Worm (Caenorhabditis elegans) whole organism, L4/young adult: ENCODE results near the gene gpa-1.

Experiments
- W03F9.2 ChIP-seq: fragments of 150-350 bp; optimal IDR thresholded peaks from 2 replicates; lab custom pipeline; 2014; ENCODE audit warnings: missing biosample characterization, missing genetic modification characterization
- dao-5 ChIP-seq: sonication (generic microtip); optimal IDR thresholded peaks from 2 replicates; lab custom pipeline; 2016; ENCODE audit warnings: missing genotype, missing genetic modification characterization, moderate library complexity, missing compliant biosample characterization
- him-1 ChIP-seq: sonication (generic microtip); optimal IDR thresholded peaks from 2 replicates; lab custom pipeline; 2016; ENCODE audit warnings: missing genotype, missing genetic modification reagents, missing genetic modification characterization, missing compliant biosample characterization

Gene gpa-1

ce11 chrV:11199497-11199896 lies 22.0 kb upstream of the gpa-1 start:
- TF ChIP-seq him-1 (tag; lab: Kevin White, UChicago) (no peak), W03F9.2 (tag; lab: Kevin White, UChicago) (no peak), dao-5 (tag; lab: Kevin White, UChicago) (no peak)

DNA sequence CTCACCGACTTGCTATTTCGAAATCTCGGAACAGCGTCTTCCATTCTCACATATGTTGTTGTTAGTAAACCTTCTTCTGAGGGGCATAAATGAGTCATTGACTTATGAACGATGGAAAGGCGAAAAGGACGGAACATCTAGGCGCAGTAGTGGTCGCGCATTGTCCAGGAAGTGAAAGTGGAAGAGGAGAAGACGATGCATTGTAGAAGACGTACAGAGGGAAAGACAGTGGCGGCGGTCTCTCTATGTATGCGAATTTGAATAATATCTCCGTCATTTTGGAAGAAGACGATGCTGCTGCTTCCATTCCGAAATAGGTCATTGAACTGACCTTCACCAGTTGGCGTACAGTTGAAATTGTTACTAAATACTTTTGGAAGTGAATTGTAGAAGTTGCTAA lies 20.6 kb upstream of the gpa-1 start:
- TF ChIP-seq W03F9.2 (tag; lab: Kevin White, UChicago) (no peak), dao-5 (tag; lab: Kevin White, UChicago) (no peak), him-1 (tag; lab: Kevin White, UChicago) (no peak)

DNA sequence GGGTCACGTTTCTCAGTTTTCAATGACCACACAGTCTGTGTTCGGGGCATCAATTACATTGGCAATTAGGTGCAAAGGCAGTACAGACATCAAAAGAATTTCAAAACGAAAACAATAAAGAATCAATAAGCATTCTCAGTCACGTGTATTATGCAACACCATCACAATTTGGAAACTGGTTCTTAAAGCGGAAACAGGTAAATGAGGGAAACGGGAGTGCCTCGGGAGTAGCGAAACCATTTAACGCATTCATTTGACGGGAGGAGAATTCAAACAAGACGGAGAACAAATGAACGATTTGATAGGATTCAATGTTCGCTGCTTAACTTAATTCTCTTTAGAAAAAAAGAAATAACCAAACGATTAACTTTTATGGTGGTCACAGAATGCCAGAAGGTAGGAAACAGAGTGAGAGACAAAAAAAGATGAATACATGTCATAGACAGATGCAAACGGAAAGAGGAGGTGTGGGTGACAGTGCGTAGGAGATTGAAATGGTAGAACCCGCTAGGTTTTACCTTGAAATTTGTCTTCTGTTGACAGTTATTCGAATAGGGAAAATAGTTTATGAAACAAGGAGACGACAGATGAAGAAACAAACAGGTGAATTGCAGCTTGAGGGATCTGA lies 19.3 kb upstream of the gpa-1 start:
- no peak for TF ChIP-seq him-1 (tag; lab: Kevin White, UChicago)
- no peak for TF ChIP-seq dao-5 (tag; lab: Kevin White, UChicago)
- no peak for TF ChIP-seq W03F9.2 (tag; lab: Kevin White, UChicago)

DNA sequence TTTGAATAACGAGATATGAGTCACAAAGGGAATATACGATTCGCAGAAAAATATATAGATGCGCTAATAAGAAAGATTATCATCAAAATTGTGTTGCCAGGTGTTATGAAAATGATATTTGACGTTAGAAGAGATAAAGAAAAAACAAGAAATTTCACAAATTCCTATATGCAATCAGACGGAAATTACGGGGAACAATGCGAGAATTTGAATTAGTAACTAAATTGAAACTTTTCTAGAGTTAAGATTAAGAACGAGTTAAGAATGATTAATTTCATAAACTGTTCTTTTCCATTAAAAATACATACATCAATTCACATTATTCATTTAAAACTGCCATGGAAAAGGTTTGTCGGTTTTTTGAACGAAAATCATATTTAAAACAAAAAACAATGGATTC lies 18.6 kb upstream of the gpa-1 start, which contains the start of gene clc-6:
Gene clc-6, minus strand, starts transcription at position 101 of the 400 bp plus-strand sequence.
- no peak for TF ChIP-seq him-1 (tag; lab: Kevin White, UChicago)
- no peak for TF ChIP-seq dao-5 (tag; lab: Kevin White, UChicago)
- no peak for TF ChIP-seq W03F9.2 (tag; lab: Kevin White, UChicago)

- no peak for TF ChIP-seq dao-5 (tag; lab: Kevin White, UChicago)
- TF ChIP-seq W03F9.2 (tag; lab: Kevin White, UChicago) = no peak
- TF ChIP-seq him-1 (tag; lab: Kevin White, UChicago) = no peak
Observed at ce11 chrV:11190983-11191382, 13.5 kb upstream of the gpa-1 start, which contains the start of gene lgc-49. TSS of gene lgc-49 (plus strand) at chrV:11191283.

ce11 chrV:11182925-11183324 lies 5.4 kb upstream of the gpa-1 start, which contains the start of gene cnc-10:
TSS of gene cnc-10 (plus strand) at chrV:11183225.
- TF ChIP-seq dao-5 (tag; lab: Kevin White, UChicago) (no peak), him-1 (tag; lab: Kevin White, UChicago) (no peak), W03F9.2 (tag; lab: Kevin White, UChicago) (no peak)

DNA sequence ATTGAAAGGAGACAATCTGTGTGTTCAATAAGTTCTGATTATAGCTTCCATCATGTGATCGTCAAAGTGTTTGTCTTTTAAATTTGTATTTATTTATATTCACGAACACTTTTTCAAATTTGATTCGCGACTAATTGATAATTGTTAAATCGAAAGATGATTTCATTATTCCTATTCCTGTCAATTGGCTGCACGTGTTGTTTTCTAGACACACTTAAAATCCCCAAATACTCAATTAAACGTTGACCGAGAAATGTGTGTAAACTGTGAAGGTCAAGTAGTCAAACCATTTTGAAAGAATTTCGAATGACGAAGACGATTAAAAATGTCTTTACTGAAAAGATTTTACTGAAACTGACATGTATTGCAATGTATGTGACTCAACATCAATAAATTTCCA lies 3.5 kb upstream of the gpa-1 start:
- TF ChIP-seq W03F9.2 (tag; lab: Kevin White, UChicago) = no peak
- TF ChIP-seq dao-5 (tag; lab: Kevin White, UChicago) = no peak
- no peak for TF ChIP-seq him-1 (tag; lab: Kevin White, UChicago)

DNA sequence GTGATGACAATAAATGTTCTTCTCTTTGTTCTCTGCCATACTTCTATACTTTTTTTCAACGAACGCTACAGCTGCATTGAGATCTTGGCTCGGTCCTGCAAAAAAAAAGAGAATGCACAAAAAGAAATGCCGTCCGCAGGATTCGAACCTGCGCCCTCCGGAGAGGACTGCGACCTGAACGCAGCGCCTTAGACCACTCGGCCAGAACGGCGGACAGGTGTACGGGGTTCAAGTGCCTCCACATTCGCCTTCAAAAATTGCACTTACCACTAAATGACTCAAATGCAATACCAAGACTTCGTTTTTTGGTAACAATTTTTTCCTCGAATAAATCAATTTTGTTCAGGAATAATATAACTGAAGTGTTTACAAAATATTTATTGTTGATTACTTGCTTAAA lies 2.8 kb downstream of the gpa-1 start:
- TF ChIP-seq him-1 (tag; lab: Kevin White, UChicago) = no peak
- TF ChIP-seq dao-5 (tag; lab: Kevin White, UChicago) = no peak
- TF ChIP-seq W03F9.2 (tag; lab: Kevin White, UChicago) = no peak

DNA sequence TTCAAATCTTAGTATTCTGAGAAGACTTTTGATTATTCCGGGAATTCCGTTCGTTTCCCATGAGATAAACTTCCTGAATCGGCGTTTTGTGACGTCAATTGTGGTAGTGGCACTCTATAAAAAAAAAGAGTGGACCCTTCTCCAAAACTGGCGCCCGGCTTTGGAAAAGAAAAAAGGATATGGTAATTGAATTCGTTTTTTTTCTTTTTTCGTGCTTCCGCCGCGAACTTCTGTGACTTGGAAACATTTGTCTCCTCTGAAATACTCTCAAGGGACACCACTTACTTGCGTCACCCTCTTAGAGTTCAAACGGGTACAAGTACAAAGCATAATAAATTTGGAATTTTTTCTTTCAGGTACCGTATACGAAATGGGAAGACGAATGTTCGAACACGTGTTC lies 4.8 kb downstream of the gpa-1 start:
- TF ChIP-seq him-1 (tag; lab: Kevin White, UChicago) (no peak), W03F9.2 (tag; lab: Kevin White, UChicago) (no peak), dao-5 (tag; lab: Kevin White, UChicago) (no peak)

DNA sequence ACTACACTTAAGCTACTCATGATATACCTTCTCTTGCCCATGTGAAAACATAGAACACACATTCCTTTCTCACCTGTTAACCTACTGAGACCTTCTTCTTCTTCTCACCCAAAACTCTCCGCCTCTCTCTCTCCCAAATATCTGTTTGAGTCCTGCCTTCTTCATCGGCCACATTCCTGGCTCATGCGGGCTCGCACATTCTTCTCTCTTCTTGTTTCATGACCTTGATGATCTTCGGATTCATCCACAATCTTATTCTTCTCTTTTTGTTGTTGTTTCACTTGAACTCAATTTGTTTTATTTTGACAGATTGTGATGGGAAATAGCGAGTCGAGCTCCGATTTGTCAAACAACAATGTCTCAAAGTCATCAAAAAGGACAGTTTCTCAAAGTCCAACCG lies 5.6 kb downstream of the gpa-1 start, which contains the start of gene T19C4.5:
Gene T19C4.5, plus strand, starts transcription at position 308 of the 400 bp plus-strand sequence.
- no peak for TF ChIP-seq W03F9.2 (tag; lab: Kevin White, UChicago)
- no peak for TF ChIP-seq him-1 (tag; lab: Kevin White, UChicago)
- no peak for TF ChIP-seq dao-5 (tag; lab: Kevin White, UChicago)

DNA sequence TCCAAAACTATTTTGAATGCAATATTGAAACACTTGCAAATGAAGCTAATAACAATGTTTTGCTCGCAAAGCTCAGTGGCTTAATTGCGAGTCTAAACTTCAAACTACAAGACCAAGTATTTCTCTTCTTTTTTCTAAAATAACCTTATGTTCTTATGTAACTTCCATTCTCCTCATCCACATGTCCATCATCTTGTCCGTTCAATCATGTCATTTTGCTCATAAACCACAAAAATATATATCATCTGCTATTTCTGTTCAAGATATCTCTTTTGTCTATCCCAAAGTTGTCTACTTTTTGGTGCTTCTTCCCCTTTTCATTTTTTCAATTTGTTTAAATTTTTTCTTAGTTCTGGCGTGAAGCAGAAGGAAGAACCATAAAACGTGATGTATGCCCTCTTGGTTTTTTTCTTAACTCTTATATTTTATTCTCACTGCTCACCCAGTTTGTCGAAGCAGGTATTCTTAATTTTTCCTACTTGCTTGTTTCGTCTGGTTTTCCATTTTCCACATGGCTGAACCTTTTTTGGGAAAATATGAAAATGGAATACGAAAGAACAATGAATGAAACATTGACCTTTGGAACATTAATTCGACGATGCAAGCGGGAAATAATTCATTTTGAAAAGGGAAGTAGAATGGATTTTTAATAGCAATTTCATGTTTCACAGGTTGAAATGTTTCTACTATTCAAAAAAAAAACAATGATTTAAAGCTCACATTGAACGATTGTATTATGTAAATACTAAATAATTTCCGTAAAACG lies 6.7 kb downstream of the gpa-1 start:
- TF ChIP-seq dao-5 (tag; lab: Kevin White, UChicago) (no peak), him-1 (tag; lab: Kevin White, UChicago) (no peak), W03F9.2 (tag; lab: Kevin White, UChicago) (no peak)

DNA sequence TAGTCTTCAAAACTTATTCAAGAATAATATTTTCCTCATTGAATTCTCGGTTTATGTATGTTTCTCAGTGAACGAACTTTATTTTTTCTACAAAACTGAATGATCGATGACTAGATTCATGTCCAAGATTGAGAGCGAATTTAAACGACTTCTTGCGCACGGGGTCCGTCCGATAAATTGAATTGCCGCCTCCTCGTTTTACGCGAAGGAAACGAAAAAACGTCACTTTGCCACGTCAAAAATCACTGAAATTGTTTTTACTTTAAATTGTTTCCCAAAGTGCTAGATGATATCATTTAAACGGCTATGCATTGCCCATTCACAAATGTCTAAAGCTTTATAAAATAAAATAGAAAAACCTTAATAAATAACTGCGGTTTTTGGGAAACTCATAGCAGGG lies 9.7 kb downstream of the gpa-1 start:
- TF ChIP-seq W03F9.2 (tag; lab: Kevin White, UChicago) (no peak), dao-5 (tag; lab: Kevin White, UChicago) (no peak), him-1 (tag; lab: Kevin White, UChicago) (no peak)

- TF ChIP-seq W03F9.2 (tag; lab: Kevin White, UChicago) (no peak), dao-5 (tag; lab: Kevin White, UChicago) (no peak), him-1 (tag; lab: Kevin White, UChicago) (no peak)
Observed at ce11 chrV:11164475-11164874, 13.0 kb downstream of the gpa-1 start, which contains the start of gene srg-40. TSS of gene srg-40 (minus strand) at chrV:11164575.
